Fruit fly (Drosophila melanogaster) whole organism: ENCODE data around the gene rt.

ENCODE experiments used
- CG8478 ChIP-seq: fragments of >200 bp; optimal IDR thresholded peaks from 2 replicates; lab custom pipeline; 2018; ENCODE audit warnings: inconsistent platforms
- Dll ChIP-seq: fragments of >200 bp; optimal IDR thresholded peaks from 2 replicates; lab custom pipeline; 2017
- EcR ChIP-seq, 2 experiments: fragments of >200 bp; optimal IDR thresholded peaks; 2 replicates each; lab custom pipeline; 2017; ENCODE audit warnings: missing biosample characterization in 2 of 2, missing genetic modification characterization in 2 of 2, missing genetic modification reagents in 2 of 2
- pan ChIP-seq: fragments of >200 bp; optimal IDR thresholded peaks from 2 replicates; lab custom pipeline; 2017
- psq ChIP-seq: fragments of >200 bp; optimal IDR thresholded peaks from 2 replicates; lab custom pipeline; 2017
- usp ChIP-seq: fragments of >200 bp; optimal IDR thresholded peaks from 2 replicates; lab custom pipeline; 2017; ENCODE audit warnings: missing biosample characterization, missing genetic modification characterization, mixed read lengths

- no peak for TF ChIP-seq CG8478 (lab: Kevin White, UChicago)
- TF ChIP-seq psq (lab: Kevin White, UChicago): no peak
- TF ChIP-seq Dll (lab: Kevin White, UChicago): no peak
- TF ChIP-seq EcR (GFP tag; optimal IDR thresholded peaks at IDR 0.05; lab: Kevin White, UChicago): no peak
- TF ChIP-seq usp (GFP tag; lab: Kevin White, UChicago): no peak
- no peak for TF ChIP-seq pan (lab: Kevin White, UChicago)
Observed at dm6 chr3L:11609835-11610234, 22.3 kb upstream of the rt start, which contains the start of gene CG42832.
